Fruit fly (Drosophila melanogaster): ENCODE data around the gene BicD.
A peak's percentile ranks its signal among the peaks of the same experiment; 100 is the strongest.

The BicD gene

DNA sequence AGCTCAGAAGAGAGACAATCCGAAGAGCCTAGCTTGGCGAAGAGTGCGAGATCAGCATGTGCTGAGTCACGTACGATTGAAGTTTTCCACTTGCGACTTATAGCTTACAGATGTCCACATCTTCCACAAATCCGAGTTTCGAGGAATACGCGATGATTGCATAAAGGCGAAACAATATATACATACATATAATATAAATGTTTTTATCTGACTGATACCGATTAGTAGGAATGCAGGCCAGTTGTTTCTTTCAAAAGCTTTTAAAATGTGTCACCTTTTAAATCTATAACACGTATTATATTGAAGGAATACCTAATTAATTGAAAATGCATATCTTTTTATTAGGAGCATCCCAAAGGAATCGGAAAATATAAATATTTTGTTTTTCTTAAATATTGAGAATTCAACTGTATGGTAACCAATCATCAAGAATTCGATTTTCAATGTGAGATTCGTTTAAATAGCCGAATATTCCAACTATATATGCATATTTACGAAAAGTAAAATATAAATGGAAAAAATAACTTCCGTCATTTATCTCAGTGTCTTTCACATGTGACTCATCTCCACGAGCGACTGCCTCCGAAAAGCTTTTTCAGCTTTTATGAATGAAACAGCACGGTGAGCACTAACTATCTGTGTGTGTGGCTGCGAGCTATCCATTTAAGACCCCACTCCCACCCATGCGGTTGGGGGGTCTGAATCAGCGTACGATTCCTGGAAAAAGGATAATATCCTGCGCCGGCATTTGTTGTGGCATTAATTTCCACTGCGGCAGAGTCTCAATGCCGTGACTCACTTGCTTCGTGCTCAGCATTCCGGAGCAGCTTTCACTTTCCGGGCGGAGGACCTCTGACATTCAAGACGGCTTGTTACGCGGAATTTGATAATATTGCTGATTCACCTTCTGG, 22.3 kb downstream of the BicD start (continued):
- no peak for TF ChIP-seq sima (GFP tag; optimal IDR thresholded peaks at IDR 0.05)
- no peak for TF ChIP-seq CG4328 (GFP tag; optimal IDR thresholded peaks at IDR 0.05)
- TF ChIP-seq ro (GFP tag; IDR thresholded peaks at IDR 0.05): no peak
- peak; percentile 20 for TF ChIP-seq CG34376 (GFP tag; optimal IDR thresholded peaks at IDR 0.05)
- no peak for TF ChIP-seq otp (GFP tag; IDR thresholded peaks at IDR 0.05)
- no peak for TF ChIP-seq btn (GFP tag; optimal IDR thresholded peaks at IDR 0.05)
- no peak for TF ChIP-seq CG8359 (GFP tag; optimal IDR thresholded peaks at IDR 0.05; ENCODE audit: borderline replicate concordance)
- TF ChIP-seq caup (GFP tag; optimal IDR thresholded peaks at IDR 0.05; ENCODE audit: severe bottlenecking): peak; percentile 73
- 0 out of 2 replicates have a peak, but pooled peaks have one; percentile 4 for TF ChIP-seq H2.0 (GFP tag; IDR thresholded peaks at IDR 0.05)
- TF ChIP-seq Mad (GFP tag; optimal IDR thresholded peaks at IDR 0.05): no peak
- TF ChIP-seq pita (GFP tag; optimal IDR thresholded peaks at IDR 0.05): no peak
- TF ChIP-seq fd96Cb (tag; optimal IDR thresholded peaks at IDR 0.05): peak; percentile 35
- TF ChIP-seq CG15696 (tag; optimal IDR thresholded peaks at IDR 0.05): no peak
- peak; percentile 2 for TF ChIP-seq gcm2 (GFP tag; optimal IDR thresholded peaks at IDR 0.05)
- TF ChIP-seq Nf-YA (GFP tag; IDR thresholded peaks at IDR 0.05): no peak
- TF ChIP-seq fd102C (GFP tag; optimal IDR thresholded peaks at IDR 0.05): no peak
- TF ChIP-seq Atf3 (GFP tag; optimal IDR thresholded peaks at IDR 0.05): no peak
- no peak for TF ChIP-seq CG8924 (tag; optimal IDR thresholded peaks at IDR 0.05)
- no peak for TF ChIP-seq CG1647 (GFP tag; optimal IDR thresholded peaks at IDR 0.05)
- TF ChIP-seq ranshi (GFP tag; IDR thresholded peaks at IDR 0.05): no peak
- TF ChIP-seq rib (GFP tag; IDR thresholded peaks at IDR 0.05): peak; percentile 10; the same call in 1 of the 2 replicates
- TF ChIP-seq Ssrp (tag; optimal IDR thresholded peaks at IDR 0.05): no peak
- TF ChIP-seq insv (GFP tag; optimal IDR thresholded peaks at IDR 0.05): no peak
- TF ChIP-seq Abd-B (GFP tag; optimal IDR thresholded peaks at IDR 0.05): peak; percentile 2
- peak; percentile 24 for TF ChIP-seq CG1602 (GFP tag; optimal IDR thresholded peaks at IDR 0.05)
- no peak for TF ChIP-seq Ravus (GFP tag; IDR thresholded peaks at IDR 0.05)
- no peak for TF ChIP-seq Lpt (GFP tag; optimal IDR thresholded peaks at IDR 0.05)
- peak; percentile 66 for TF ChIP-seq grau (tag; optimal IDR thresholded peaks at IDR 0.05)
- peak; percentile 55 for TF ChIP-seq Blimp-1 (GFP tag; optimal IDR thresholded peaks at IDR 0.05)
- TF ChIP-seq CG4854 (GFP tag; optimal IDR thresholded peaks at IDR 0.05): peak; percentile 21
- TF ChIP-seq chinmo (GFP tag; IDR thresholded peaks at IDR 0.05; ENCODE audit: partially characterized antibody): no peak
- TF ChIP-seq Jarid2 (GFP tag; optimal IDR thresholded peaks at IDR 0.05): no peak
- no peak for TF ChIP-seq CG6689 (GFP tag; IDR thresholded peaks at IDR 0.05)
- TF ChIP-seq CG7786 (GFP tag; optimal IDR thresholded peaks at IDR 0.05): peak; percentile 1
- TF ChIP-seq bbx (GFP tag; IDR thresholded peaks at IDR 0.05; ENCODE audit: partially characterized antibody): no peak
- TF ChIP-seq cg (GFP tag; optimal IDR thresholded peaks at IDR 0.05): no peak
- TF ChIP-seq CG6175 (GFP tag; IDR thresholded peaks at IDR 0.05): 0 out of 3 replicates have a peak, but pooled peaks have one; percentile 48
- no peak for TF ChIP-seq CG2202 (tag; optimal IDR thresholded peaks at IDR 0.05)
- peak; percentile 20 for TF ChIP-seq CG11723 (GFP tag; optimal IDR thresholded peaks at IDR 0.05)
- TF ChIP-seq CG32767 (GFP tag; IDR thresholded peaks at IDR 0.05): no peak
- no peak for TF ChIP-seq Doc2 (GFP tag; IDR thresholded peaks at IDR 0.05)
- TF ChIP-seq slou (GFP tag; optimal IDR thresholded peaks at IDR 0.05): peak; percentile 6
- TF ChIP-seq CG1529 (GFP tag; optimal IDR thresholded peaks at IDR 0.05): peak; percentile 9
- TF ChIP-seq hkb (optimal IDR thresholded peaks at IDR 0.05): no peak
- TF ChIP-seq hkb (GFP tag; IDR thresholded peaks at IDR 0.05): peak; percentile 81
- peak; percentile 1 for TF ChIP-seq tio (GFP tag; optimal IDR thresholded peaks at IDR 0.05)
- TF ChIP-seq CG17802 (tag; optimal IDR thresholded peaks at IDR 0.05): no peak
- no peak for TF ChIP-seq CG10321 (GFP tag; IDR thresholded peaks at IDR 0.05)

Data from whole organism, embryonic.